Fruit fly (Drosophila melanogaster): ENCODE data around the gene JMJD7.

The JMJD7 gene

DNA sequence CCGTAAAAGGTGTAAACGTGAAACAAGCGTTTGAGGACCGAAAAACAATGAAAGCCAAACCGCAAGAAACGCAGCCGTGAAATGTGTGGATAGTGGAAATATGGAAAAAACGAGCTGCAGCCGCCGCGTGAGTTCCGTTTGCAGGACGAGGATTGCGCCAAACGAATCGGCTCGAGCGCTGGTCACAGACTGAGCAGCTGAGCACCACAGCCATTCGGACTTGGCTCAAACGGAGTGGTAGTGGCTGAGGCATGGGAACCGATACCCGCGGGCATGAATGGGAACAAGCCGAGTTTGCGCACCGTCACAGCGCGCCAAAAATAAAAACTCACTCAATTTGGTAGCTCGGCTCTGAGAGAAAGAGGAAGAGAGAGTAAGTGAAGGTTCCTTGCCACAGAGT lies 24.5 kb upstream of the JMJD7 start, which contains the start of gene CG10089 (continued):
- TF ChIP-seq Deaf1 (tag; optimal IDR thresholded peaks at IDR 0.05) (peak; percentile 59), org-1 (GFP tag; optimal IDR thresholded peaks at IDR 0.05) (no peak), disco-r (GFP tag; optimal IDR thresholded peaks at IDR 0.05) (no peak), Atf3 (GFP tag; optimal IDR thresholded peaks at IDR 0.05) (no peak), BEAF-32 (GFP tag; optimal IDR thresholded peaks at IDR 0.05) (no peak), danr (GFP tag; IDR thresholded peaks at IDR 0.05) (no peak), sna (GFP tag; IDR thresholded peaks at IDR 0.05; ENCODE audit: partially characterized antibody) (no peak), CG10147 (GFP tag; optimal IDR thresholded peaks at IDR 0.05) (no peak), Dp (GFP tag; optimal IDR thresholded peaks at IDR 0.05) (no peak), CG14667 (GFP tag; IDR thresholded peaks at IDR 0.05) (no peak), CG18476 (GFP tag; optimal IDR thresholded peaks at IDR 0.05) (no peak), CG2199 (GFP tag; IDR thresholded peaks at IDR 0.05) (no peak), Mad (GFP tag; optimal IDR thresholded peaks at IDR 0.05) (no peak), CG5245 (GFP tag; optimal IDR thresholded peaks at IDR 0.05) (no peak), Oli (tag; optimal IDR thresholded peaks at IDR 0.05) (no peak), ewg (GFP tag; optimal IDR thresholded peaks at IDR 0.05) (peak; percentile 56), D19B (GFP tag; optimal IDR thresholded peaks at IDR 0.05) (no peak), hbn (GFP tag; IDR thresholded peaks at IDR 0.05; ENCODE audit: partially characterized antibody) (no peak), CG16779 (GFP tag; IDR thresholded peaks at IDR 0.05) (peak; percentile 56; the same call in 1 of the 2 replicates), Med (GFP tag) (peak; percentile 50), bigmax (GFP tag; optimal IDR thresholded peaks at IDR 0.05) (no peak)

dm6 chr3L:13457133-13457532 lies 7.0 kb upstream of the JMJD7 start, which contains the start of gene CG10116:
CG10116 (minus strand) TSS chr3L:13457238.
- peak; percentile 70 for TF ChIP-seq grn (GFP tag; optimal IDR thresholded peaks at IDR 0.05)
- TF ChIP-seq exex (tag; optimal IDR thresholded peaks at IDR 0.05), result peak; percentile 78
- TF ChIP-seq sens-2 (GFP tag; IDR thresholded peaks at IDR 0.05), result peak; percentile 43; the same call in 1 of the 2 replicates
- 0 out of 4 replicates have a peak, but pooled peaks have one; percentile 38 for TF ChIP-seq chinmo (GFP tag; IDR thresholded peaks at IDR 0.05; ENCODE audit: partially characterized antibody)
- TF ChIP-seq sd (tag; optimal IDR thresholded peaks at IDR 0.05), result peak; percentile 87
- no peak for TF ChIP-seq HmgZ (tag; optimal IDR thresholded peaks at IDR 0.05)
- no peak for TF ChIP-seq Eip74EF (GFP tag; optimal IDR thresholded peaks at IDR 0.05)
- no peak for TF ChIP-seq zen (tag; optimal IDR thresholded peaks at IDR 0.05)

- no peak for TF ChIP-seq Hr51 (GFP tag; optimal IDR thresholded peaks at IDR 0.05)
- no peak for TF ChIP-seq so (GFP tag; IDR thresholded peaks at IDR 0.05)
- TF ChIP-seq sima (GFP tag; optimal IDR thresholded peaks at IDR 0.05), result no peak
- peak; percentile 19 for TF ChIP-seq lab (GFP tag; optimal IDR thresholded peaks at IDR 0.05)
- TF ChIP-seq CG1233 (GFP tag; optimal IDR thresholded peaks at IDR 0.05), result no peak
- TF ChIP-seq Vsx1 (GFP tag; optimal IDR thresholded peaks at IDR 0.05), result no peak
- TF ChIP-seq CkIIα-i1 (GFP tag; IDR thresholded peaks at IDR 0.05), result no peak
- TF ChIP-seq slp2 (GFP tag; optimal IDR thresholded peaks at IDR 0.05), result no peak
- TF ChIP-seq cas (GFP tag; IDR thresholded peaks at IDR 0.05), result no peak
- no peak for TF ChIP-seq CG7271 (tag; optimal IDR thresholded peaks at IDR 0.05)
- TF ChIP-seq CG5245 (GFP tag; optimal IDR thresholded peaks at IDR 0.05), result no peak
- TF ChIP-seq CG9797 (GFP tag; optimal IDR thresholded peaks at IDR 0.05), result no peak
- no peak for TF ChIP-seq CG3726 (GFP tag; IDR thresholded peaks at IDR 0.05)
- peak; percentile 81 for TF ChIP-seq exex (tag; optimal IDR thresholded peaks at IDR 0.05)
- no peak for TF ChIP-seq sna (GFP tag; IDR thresholded peaks at IDR 0.05; ENCODE audit: partially characterized antibody)
- TF ChIP-seq Camta (GFP tag; optimal IDR thresholded peaks at IDR 0.05), result no peak
- no peak for TF ChIP-seq CG17186 (GFP tag; optimal IDR thresholded peaks at IDR 0.05)
- TF ChIP-seq HLH54F (GFP tag; optimal IDR thresholded peaks at IDR 0.05), result no peak
- no peak for TF ChIP-seq CG3281 (GFP tag; optimal IDR thresholded peaks at IDR 0.05)
- no peak for TF ChIP-seq bab2 (GFP tag; optimal IDR thresholded peaks at IDR 0.05)
- TF ChIP-seq B-H2 (GFP tag; optimal IDR thresholded peaks at IDR 0.05), result peak; percentile 3
- TF ChIP-seq CG8944 (GFP tag; optimal IDR thresholded peaks at IDR 0.05), result no peak
- TF ChIP-seq knrl (GFP tag; IDR thresholded peaks at IDR 0.05; ENCODE audit: partially characterized antibody), result no peak
Observed at dm6 chr3L:13454755-13455154, 4.7 kb upstream of the JMJD7 start.

Data from whole organism, embryonic.